Worm (Caenorhabditis elegans): ENCODE data around the gene grl-21.

Gene grl-21

DNA sequence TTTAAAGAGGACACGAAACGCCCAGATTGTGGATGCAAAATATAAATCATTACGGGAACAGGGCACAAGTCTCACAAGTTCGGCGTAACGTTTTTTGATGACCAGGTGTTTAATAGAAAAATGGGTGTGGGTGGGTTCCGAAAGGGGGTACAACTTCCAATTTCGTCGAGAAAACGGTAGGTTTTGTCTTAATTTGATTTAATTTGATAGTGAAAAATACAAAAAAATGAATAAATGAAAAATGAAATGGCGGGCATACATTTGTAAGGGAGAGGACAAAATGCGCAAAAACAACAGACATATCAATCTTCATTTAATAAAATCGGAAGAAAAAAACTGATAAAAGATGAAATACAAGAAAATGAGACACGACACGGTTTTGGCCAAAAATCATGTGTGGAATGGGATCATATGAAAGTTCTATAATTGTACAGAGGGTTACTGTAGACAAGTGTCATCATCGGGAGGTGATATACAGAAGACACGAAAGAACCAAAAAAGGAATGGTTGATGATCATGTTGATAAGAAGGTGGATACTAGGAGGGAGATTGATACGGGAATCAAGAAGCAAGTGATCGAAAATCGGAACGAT, 35.3 kb upstream of the grl-21 start (continued):
- TF ChIP-seq unc-30 (tag; optimal IDR thresholded peaks at IDR 0.05) = no peak
- TF ChIP-seq mdl-1 (tag; optimal IDR thresholded peaks at IDR 0.05) = no peak
- TF ChIP-seq nhr-20 (tag; optimal IDR thresholded peaks at IDR 0.05) = peak; percentile 58
- TF ChIP-seq vab-15 (tag; optimal IDR thresholded peaks at IDR 0.05) = no peak
- no peak for TF ChIP-seq ceh-63 (GFP tag; optimal IDR thresholded peaks at IDR 0.05)
- TF ChIP-seq lin-35 (GFP tag; optimal IDR thresholded peaks at IDR 0.05) = peak in 1 of 2 experiments; percentile 53
- TF ChIP-seq snu-23 (GFP tag; optimal IDR thresholded peaks at IDR 0.05) = peak; percentile 37
- TF ChIP-seq efl-1 (optimal IDR thresholded peaks at IDR 0.05) = no peak
- TF ChIP-seq efl-1 (GFP tag; optimal IDR thresholded peaks at IDR 0.05 in 1 of 2) = peak in 1 of 2 experiments; percentile 51
- TF ChIP-seq zag-1 (tag; optimal IDR thresholded peaks at IDR 0.05) = no peak
- TF ChIP-seq tbx-2 (tag; optimal IDR thresholded peaks at IDR 0.05) = peak; percentile 36
- peak in 1 of 2 experiments; percentile 67 for TF ChIP-seq lsy-2 (tag; optimal IDR thresholded peaks at IDR 0.05)

- no peak for TF ChIP-seq snu-23 (GFP tag; optimal IDR thresholded peaks at IDR 0.05)
- TF ChIP-seq C16A3.4 (tag; optimal IDR thresholded peaks at IDR 0.05) = no peak
- TF ChIP-seq aly-2 (tag; optimal IDR thresholded peaks at IDR 0.05) = no peak
- no peak for TF ChIP-seq swsn-7 (tag; optimal IDR thresholded peaks at IDR 0.05)
- TF ChIP-seq xbp-1 (tag; optimal IDR thresholded peaks at IDR 0.05) = no peak
- no peak for TF ChIP-seq C04F5.9 (tag; optimal IDR thresholded peaks at IDR 0.05)
- no peak for TF ChIP-seq nhr-19 (GFP tag; conservative IDR thresholded peaks at IDR 0.05)
- TF ChIP-seq nhr-11 (tag; optimal IDR thresholded peaks at IDR 0.05) = no peak
- TF ChIP-seq Y116A8C.19 (tag; optimal IDR thresholded peaks at IDR 0.05; ENCODE audit: borderline replicate concordance) = no peak
- no peak for TF ChIP-seq ets-5 (GFP tag; IDR thresholded peaks at IDR 0.05)
- TF ChIP-seq unc-98 (GFP tag; IDR thresholded peaks at IDR 0.05) = no peak
- no peak for TF ChIP-seq lin-13 (GFP tag; optimal IDR thresholded peaks at IDR 0.05)
- TF ChIP-seq rnt-1 (tag; optimal IDR thresholded peaks at IDR 0.05) = no peak
- TF ChIP-seq snpc-4 (tag; optimal IDR thresholded peaks at IDR 0.05) = no peak
- TF ChIP-seq nhr-20 (tag; optimal IDR thresholded peaks at IDR 0.05) = no peak
- TF ChIP-seq nhr-76 (tag; optimal IDR thresholded peaks at IDR 0.05) = no peak
Observed at ce11 chrIV:10705176-10705575, 32.1 kb upstream of the grl-21 start, which contains the start of gene R102.10. R102.10 (plus strand) TSS chrIV:10705476.

DNA sequence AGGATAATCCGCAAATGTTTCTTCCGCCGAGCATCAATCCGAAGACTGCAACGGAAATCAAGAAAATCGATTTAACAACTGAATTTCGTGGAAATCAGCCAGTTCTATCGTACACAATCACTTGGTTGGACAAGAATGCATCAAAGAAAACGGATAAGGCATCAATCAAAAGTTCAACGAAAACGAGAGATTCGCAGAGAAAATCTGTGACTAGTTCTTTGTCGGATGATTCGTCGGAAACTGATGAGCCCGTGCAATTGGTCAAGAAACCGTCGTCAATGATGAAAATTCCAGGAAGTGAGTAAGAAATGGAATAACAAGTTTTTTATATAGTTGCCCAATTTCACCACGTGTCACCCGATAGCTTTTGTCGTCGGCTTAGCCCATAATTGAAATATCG, 31.2 kb upstream of the grl-21 start, which contains the start of gene R102.6:
Gene R102.6 (minus strand): TSS at position 101 of the 400 bp plus-strand sequence.
- TF ChIP-seq unc-86 (tag; optimal IDR thresholded peaks at IDR 0.05) = no peak

- TF ChIP-seq aha-1 (tag; optimal IDR thresholded peaks at IDR 0.05) (no peak), efl-1 (optimal IDR thresholded peaks at IDR 0.05) (no peak), efl-1 (GFP tag; optimal IDR thresholded peaks at IDR 0.05 in 1 of 2) (peak in 1 of 2 experiments; percentile 75)
Observed at ce11 chrIV:10711729-10712128, 25.5 kb upstream of the grl-21 start, which contains the start of gene glb-21. glb-21 (minus strand) TSS chrIV:10711794.

DNA sequence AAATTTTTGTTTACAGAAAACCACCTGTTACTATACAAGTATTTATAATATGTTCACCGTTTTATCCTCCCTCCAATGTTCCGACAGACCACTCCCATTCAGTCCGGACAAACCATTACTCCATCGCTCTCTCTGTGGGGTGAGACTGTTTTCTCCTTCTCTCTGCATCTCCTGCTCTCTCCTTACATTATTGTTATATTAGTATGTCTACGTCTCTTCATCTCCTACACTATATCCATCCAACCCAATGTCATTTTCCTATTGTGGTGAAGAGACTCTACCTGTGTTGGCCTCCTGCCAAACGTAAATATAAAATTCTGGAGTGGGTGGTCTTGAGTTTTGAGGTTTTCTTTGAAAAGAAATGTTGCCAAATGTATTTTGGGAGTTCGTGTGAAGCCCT, 22.7 kb upstream of the grl-21 start:
- TF ChIP-seq efl-1 (optimal IDR thresholded peaks at IDR 0.05) = peak; percentile 23 to 29
- TF ChIP-seq efl-1 (GFP tag; optimal IDR thresholded peaks at IDR 0.05 in 1 of 2) = peak; percentile 0 to 89
- TF ChIP-seq C34B4.2 (tag; optimal IDR thresholded peaks at IDR 0.05) = no peak
- no peak for TF ChIP-seq tbx-2 (tag; optimal IDR thresholded peaks at IDR 0.05)
- no peak for TF ChIP-seq unc-130 (tag; optimal IDR thresholded peaks at IDR 0.05)
- peak; percentile 57 for TF ChIP-seq blmp-1 (tag; optimal IDR thresholded peaks at IDR 0.05)
- peak in 1 of 2 experiments; percentile 46 for TF ChIP-seq lin-35 (GFP tag; optimal IDR thresholded peaks at IDR 0.05)
- TF ChIP-seq xbp-1 (tag; optimal IDR thresholded peaks at IDR 0.05) = peak; percentile 20
- no peak for TF ChIP-seq ztf-4 (tag; optimal IDR thresholded peaks at IDR 0.05)
- no peak for TF ChIP-seq ets-5 (GFP tag; IDR thresholded peaks at IDR 0.05)
- TF ChIP-seq fkh-8 (tag; optimal IDR thresholded peaks at IDR 0.05) = peak; percentile 42
- TF ChIP-seq alr-1 (tag; optimal IDR thresholded peaks at IDR 0.05; ENCODE audit: borderline replicate concordance) = no peak
- TF ChIP-seq dpl-1 (GFP tag; optimal IDR thresholded peaks at IDR 0.05) = peak; percentile 7 to 13 (median 12)
- TF ChIP-seq nhr-47 (tag; optimal IDR thresholded peaks at IDR 0.05) = peak; percentile 10
- peak; percentile 23 for TF ChIP-seq swsn-7 (tag; optimal IDR thresholded peaks at IDR 0.05)
- no peak for TF ChIP-seq zag-1 (tag; optimal IDR thresholded peaks at IDR 0.05)
- no peak for TF ChIP-seq ceh-63 (GFP tag; optimal IDR thresholded peaks at IDR 0.05)
- no peak for TF ChIP-seq ceh-82 (tag; optimal IDR thresholded peaks at IDR 0.05)
- no peak for TF ChIP-seq sup-37 (GFP tag; optimal IDR thresholded peaks at IDR 0.05)
- TF ChIP-seq mdl-1 (tag; optimal IDR thresholded peaks at IDR 0.05) = no peak
- peak; percentile 75 for TF ChIP-seq lin-14 (GFP tag; optimal IDR thresholded peaks at IDR 0.05)
- TF ChIP-seq efl-3 (GFP tag; optimal IDR thresholded peaks at IDR 0.05) = no peak
- peak; percentile 15 to 33 for TF ChIP-seq lsy-2 (tag; optimal IDR thresholded peaks at IDR 0.05)
- TF ChIP-seq mef-2 (tag; optimal IDR thresholded peaks at IDR 0.05) = no peak
- peak; percentile 59 for TF ChIP-seq mep-1 (tag; optimal IDR thresholded peaks at IDR 0.05)
- peak; percentile 58 for TF ChIP-seq nhr-20 (tag; optimal IDR thresholded peaks at IDR 0.05)
- TF ChIP-seq zip-4 (GFP tag; optimal IDR thresholded peaks at IDR 0.05) = no peak

Data from whole organism, L1 larva.